Worm (Caenorhabditis elegans) whole organism, L4 larva: ENCODE results near the gene ZK666.8.

Source experiments
- ama-1 ChIP-seq: fragments of 150-350 bp; optimal IDR thresholded peaks from 2 replicates; lab custom pipeline; 2014; ENCODE audit warnings: inconsistent platforms, mixed read lengths
- dmd-9 ChIP-seq: fragments of 200-800 bp; sonication (Bioruptor generic); IDR thresholded peaks from 2 replicates; pipeline ENCODE4 v1.3.6; 2022; ENCODE audit warnings: missing genetic modification reagents, missing genetic modification characterization, missing compliant biosample characterization
- fos-1 ChIP-seq: fragments of 150-350 bp; optimal IDR thresholded peaks from 2 replicates; lab custom pipeline; 2014; ENCODE audit warnings: missing biosample characterization, missing genetic modification characterization
- lin-1 ChIP-seq: fragments of 200-800 bp; sonication (Bioruptor generic); IDR thresholded peaks from 2 replicates; pipeline ENCODE4 v1.3.6; 2022; ENCODE audit warnings: missing genetic modification reagents, missing genetic modification characterization, missing compliant biosample characterization
- lin-39 ChIP-seq: fragments of 150-350 bp; optimal IDR thresholded peaks from 2 replicates; lab custom pipeline; 2014; ENCODE audit warnings: missing biosample characterization, missing genetic modification reagents, missing genetic modification characterization
- nhr-237 ChIP-seq: sonication (generic microtip); optimal IDR thresholded peaks from 2 replicates; lab custom pipeline; 2017; ENCODE audit warnings: missing biosample characterization, missing genetic modification characterization
- vab-7 ChIP-seq: fragments of 200-800 bp; sonication (Bioruptor generic); IDR thresholded peaks from 2 replicates; pipeline ENCODE4 v1.3.6; 2022; ENCODE audit warnings: missing genetic modification reagents, missing genetic modification characterization, missing compliant biosample characterization
- zag-1 ChIP-seq: fragments of 150-350 bp; optimal IDR thresholded peaks from 2 replicates; lab custom pipeline; 2014; ENCODE audit warnings: missing biosample characterization, missing genetic modification characterization

ce11 chrII:10504729-10505128, 11.8 kb upstream of the ZK666.8 start:
- TF ChIP-seq dmd-9 (GFP tag; lab: Robert Waterston, UW) (no peak), nhr-237 (tag; lab: Kevin White, UChicago) (no peak), lin-1 (no peak), lin-39 (tag; lab: Kevin White, UChicago) (no peak), ama-1 (lab: Kevin White, UChicago) (no peak), zag-1 (tag; lab: Kevin White, UChicago) (no peak), vab-7 (GFP tag; lab: Robert Waterston, UW) (no peak), fos-1 (tag; lab: Kevin White, UChicago) (no peak)
